Worm (Caenorhabditis elegans) whole organism, young adult: Measurements from ENCODE around the gene mlc-1.

Source experiments
- B0261.1 ChIP-seq: sonication (generic microtip); optimal IDR thresholded peaks from 2 replicates; lab custom pipeline; 2016; ENCODE audit warnings: mild to moderate bottlenecking, missing genetic modification characterization, moderate library complexity, missing compliant biosample characterization
- C06A6.2 ChIP-seq: fragments of 200-800 bp; sonication (Bioruptor generic); conservative IDR thresholded peaks from 2 replicates; pipeline ENCODE4 v1.3.6; 2022; ENCODE audit warnings: missing genetic modification characterization, missing compliant biosample characterization
- C17E4.6 ChIP-seq: fragments of 200-800 bp; sonication (Bioruptor generic); IDR thresholded peaks from 2 replicates; pipeline ENCODE4 v1.3.6; 2022; ENCODE audit warnings: missing genetic modification reagents, missing genetic modification characterization, missing compliant biosample characterization
- F22D6.2 ChIP-seq: sonication (generic microtip); optimal IDR thresholded peaks from 2 replicates; lab custom pipeline; 2016; ENCODE audit warnings: mild to moderate bottlenecking, missing genetic modification characterization, missing compliant biosample characterization
- F39B2.1 ChIP-seq: fragments of 200-800 bp; sonication (Bioruptor generic); IDR thresholded peaks from 2 replicates; pipeline ENCODE4 v1.3.6; 2022; ENCODE audit warnings: missing genetic modification reagents, missing genetic modification characterization, missing compliant biosample characterization
- F49E8.2 ChIP-seq: sonication (generic microtip); optimal IDR thresholded peaks from 3 replicates; lab custom pipeline; 2017; ENCODE audit warnings: missing genetic modification characterization, mild to moderate bottlenecking, missing compliant biosample characterization, antibody characterized with exemption, moderate library complexity; ENCODE audit not compliant: insufficient read depth
- K12H6.12 ChIP-seq: fragments of 200-800 bp; sonication (Bioruptor generic); optimal IDR thresholded peaks from 2 replicates; lab custom pipeline; 2018; ENCODE audit warnings: mild to moderate bottlenecking, missing genetic modification characterization, missing compliant biosample characterization
- T07F8.4 ChIP-seq: sonication (generic microtip); optimal IDR thresholded peaks from 2 replicates; lab custom pipeline; 2016; ENCODE audit warnings: mild to moderate bottlenecking, missing genetic modification characterization, moderate library complexity, missing compliant biosample characterization
- Y53G8AR.9 ChIP-seq: fragments of 200-800 bp; sonication (Bioruptor generic); conservative IDR thresholded peaks from 2 replicates; pipeline ENCODE4 v1.3.6; 2022; ENCODE audit warnings: missing genetic modification reagents, missing genetic modification characterization, missing compliant biosample characterization
- Y95B8A.8 ChIP-seq: fragments of 200-800 bp; sonication (Bioruptor generic); IDR thresholded peaks from 2 replicates; pipeline ENCODE4 v1.3.6; 2022; ENCODE audit warnings: missing genetic modification reagents, missing genetic modification characterization, missing compliant biosample characterization
- ZK185.1 ChIP-seq: sonication (generic microtip); optimal IDR thresholded peaks from 2 replicates; lab custom pipeline; 2016; ENCODE audit warnings: mild to moderate bottlenecking, missing genetic modification characterization, missing compliant biosample characterization; ENCODE audit not compliant: poor library complexity, severe bottlenecking
- akir-1 ChIP-seq: fragments of 200-800 bp; sonication (Bioruptor generic); optimal IDR thresholded peaks from 2 replicates; lab custom pipeline; 2018; ENCODE audit warnings: mild to moderate bottlenecking, missing genetic modification characterization, moderate library complexity, missing compliant biosample characterization
- ama-1 ChIP-seq, 3 experiments: fragments of 150-350 bp in 1 of 3; sonication (generic microtip) in 2 of 3; optimal IDR thresholded peaks; 2 replicates each; lab custom pipeline; 2014 to 2018; ENCODE audit warnings: missing biosample characterization in 2 of 3, missing genetic modification characterization in 2 of 3, missing genetic modification reagents in 2 of 3
- aptf-3 ChIP-seq: fragments of 200-800 bp; sonication (Bioruptor generic); IDR thresholded peaks from 2 replicates; pipeline ENCODE4 v1.3.6; 2022; ENCODE audit warnings: missing genetic modification characterization, missing compliant biosample characterization
- attf-3 ChIP-seq: fragments of 200-800 bp; sonication (Bioruptor generic); conservative IDR thresholded peaks from 2 replicates; pipeline ENCODE4 v1.3.6; 2022; ENCODE audit warnings: missing genetic modification reagents, missing genetic modification characterization, missing compliant biosample characterization
- bed-2 ChIP-seq: fragments of 200-800 bp; sonication (Bioruptor generic); IDR thresholded peaks from 2 replicates; pipeline ENCODE4 v1.3.6; 2022; ENCODE audit warnings: missing genetic modification reagents, missing genetic modification characterization, missing compliant biosample characterization
- ccch-3 ChIP-seq: fragments of 200-800 bp; sonication (Bioruptor generic); optimal IDR thresholded peaks from 2 replicates; lab custom pipeline; 2018; ENCODE audit warnings: mild to moderate bottlenecking, missing genetic modification characterization, missing compliant biosample characterization
- egl-44 ChIP-seq: fragments of 200-800 bp; sonication (Bioruptor generic); IDR thresholded peaks from 2 replicates; pipeline ENCODE4 v1.3.6; 2022; ENCODE audit warnings: missing genetic modification reagents, missing genetic modification characterization, missing compliant biosample characterization
- ets-4 ChIP-seq: fragments of 200-800 bp; sonication (Bioruptor generic); optimal IDR thresholded peaks from 2 replicates; lab custom pipeline; 2018; ENCODE audit warnings: mild to moderate bottlenecking, missing genetic modification characterization, missing compliant biosample characterization
- him-1 ChIP-seq: sonication (generic microtip); optimal IDR thresholded peaks from 2 replicates; lab custom pipeline; 2016; ENCODE audit warnings: missing genotype, missing genetic modification reagents, missing genetic modification characterization, missing compliant biosample characterization
- hlh-12 ChIP-seq: sonication (generic microtip); optimal IDR thresholded peaks from 2 replicates; lab custom pipeline; 2016; ENCODE audit warnings: missing genetic modification characterization, missing compliant biosample characterization
- hlh-26 ChIP-seq: fragments of 200-800 bp; sonication (Bioruptor generic); conservative IDR thresholded peaks from 2 replicates; pipeline ENCODE4 v1.3.6; 2022; ENCODE audit warnings: missing genetic modification reagents, missing genetic modification characterization, missing compliant biosample characterization
- hmg-20 ChIP-seq: fragments of 200-800 bp; sonication (Bioruptor generic); IDR thresholded peaks from 2 replicates; pipeline ENCODE4 v1.3.6; 2022; ENCODE audit warnings: missing genetic modification reagents, missing genetic modification characterization, missing compliant biosample characterization
- hrde-1 ChIP-seq: sonication (generic microtip); optimal IDR thresholded peaks from 2 replicates; lab custom pipeline; 2016; ENCODE audit warnings: missing genetic modification characterization, mild to moderate bottlenecking, missing compliant biosample characterization, moderate library complexity, missing genotype, missing genetic modification reagents, borderline replicate concordance
- let-607 ChIP-seq, 2 experiments: fragments of 200-800 bp in 1 of 2; sonication (Bioruptor generic) in 1 of 2; sonication (generic microtip) in 1 of 2; optimal IDR thresholded peaks; 2 replicates each; lab custom pipeline; 2016 to 2018; ENCODE audit warnings: mild to moderate bottlenecking in 2 of 2, missing compliant biosample characterization in 2 of 2, missing genetic modification characterization in 2 of 2, moderate library complexity in 2 of 2, missing genotype in 1 of 2
- lin-26 ChIP-seq: fragments of 200-800 bp; sonication (Bioruptor generic); IDR thresholded peaks from 2 replicates; pipeline ENCODE4 v1.3.6; 2022; ENCODE audit warnings: missing genetic modification reagents, missing genetic modification characterization, missing compliant biosample characterization
- lin-35 ChIP-seq, 3 experiments: fragments of 150-350 bp in 2 of 3; sonication (generic microtip) in 1 of 3; optimal IDR thresholded peaks; 2 replicates each; lab custom pipeline; 2014 to 2018; ENCODE audit warnings: missing biosample characterization in 3 of 3, missing genetic modification characterization in 3 of 3, missing genetic modification reagents in 3 of 3
- lin-40 ChIP-seq: sonication (generic microtip); optimal IDR thresholded peaks from 2 replicates; lab custom pipeline; 2016; ENCODE audit warnings: missing genetic modification characterization, mild to moderate bottlenecking, missing compliant biosample characterization, missing genotype, missing genetic modification reagents
- lsl-1 ChIP-seq: fragments of 200-800 bp; sonication (Bioruptor generic); optimal IDR thresholded peaks from 2 replicates; lab custom pipeline; 2018; ENCODE audit warnings: mild to moderate bottlenecking, missing genetic modification characterization, moderate library complexity, missing compliant biosample characterization
- mcd-1 ChIP-seq: fragments of 200-800 bp; sonication (Bioruptor generic); IDR thresholded peaks from 2 replicates; pipeline ENCODE4 v1.3.6; 2022; ENCODE audit warnings: missing genetic modification reagents, missing genetic modification characterization, missing compliant biosample characterization
- nfya-1 ChIP-seq: sonication (generic microtip); optimal IDR thresholded peaks from 2 replicates; lab custom pipeline; 2017; ENCODE audit warnings: antibody characterized with exemption, missing compliant biosample characterization, missing genetic modification characterization, borderline replicate concordance; ENCODE audit not compliant: insufficient read depth
- nfya-2 ChIP-seq: fragments of 200-800 bp; sonication (Bioruptor generic); IDR thresholded peaks from 2 replicates; pipeline ENCODE4 v1.3.6; 2022; ENCODE audit warnings: missing genetic modification reagents, missing genetic modification characterization, missing compliant biosample characterization
- pbrm-1 ChIP-seq: fragments of 200-800 bp; sonication (Bioruptor generic); IDR thresholded peaks from 2 replicates; pipeline ENCODE4 v1.3.6; 2022; ENCODE audit warnings: missing genetic modification reagents, missing genetic modification characterization, missing compliant biosample characterization
- rcor-1 ChIP-seq: fragments of 200-800 bp; sonication (Bioruptor generic); IDR thresholded peaks from 2 replicates; pipeline ENCODE4 v1.3.6; 2022; ENCODE audit warnings: missing genetic modification reagents, missing genetic modification characterization, missing compliant biosample characterization
- rec-8 ChIP-seq, 2 experiments: sonication (generic microtip); optimal IDR thresholded peaks; 2 replicates each; lab custom pipeline; 2016; ENCODE audit warnings: mild to moderate bottlenecking in 2 of 2, missing genetic modification characterization in 2 of 2, missing genetic modification reagents in 2 of 2, missing genotype in 2 of 2, missing biosample characterization in 1 of 2, missing compliant biosample characterization in 1 of 2, moderate library complexity in 1 of 2
- repo-1 ChIP-seq: sonication (generic microtip); optimal IDR thresholded peaks from 2 replicates; lab custom pipeline; 2017; ENCODE audit warnings: mild to moderate bottlenecking, missing genetic modification characterization, missing compliant biosample characterization
- rpc-1 ChIP-seq, 2 experiments: fragments of 150-350 bp in 1 of 2; sonication (generic microtip) in 1 of 2; optimal IDR thresholded peaks; 2 replicates each; lab custom pipeline; 2014 to 2018; ENCODE audit warnings: missing biosample characterization in 1 of 2, missing genetic modification characterization in 1 of 2, missing genetic modification reagents in 1 of 2, missing genotype in 1 of 2
- snpc-1.1 ChIP-seq: sonication (generic microtip); optimal IDR thresholded peaks from 2 replicates; lab custom pipeline; 2017; ENCODE audit warnings: missing genetic modification characterization, mild to moderate bottlenecking, missing compliant biosample characterization, antibody characterized with exemption, moderate library complexity, missing genotype, missing genetic modification reagents; ENCODE audit not compliant: insufficient read depth
- unc-130 ChIP-seq: sonication (generic microtip); optimal IDR thresholded peaks from 2 replicates; lab custom pipeline; 2016; ENCODE audit warnings: missing genetic modification reagents, missing genetic modification characterization, missing compliant biosample characterization
- xnd-1 ChIP-seq: sonication (generic microtip); optimal IDR thresholded peaks from 2 replicates; lab custom pipeline; 2016; ENCODE audit warnings: missing genotype, missing genetic modification reagents, missing genetic modification characterization, missing compliant biosample characterization
- zfh-2 ChIP-seq: fragments of 200-800 bp; sonication (Bioruptor generic); conservative IDR thresholded peaks from 2 replicates; pipeline ENCODE4 v1.3.6; 2022; ENCODE audit warnings: missing genetic modification reagents, missing genetic modification characterization, missing compliant biosample characterization
- ztf-25 ChIP-seq: fragments of 200-800 bp; sonication (Bioruptor generic); IDR thresholded peaks from 2 replicates; pipeline ENCODE4 v1.3.6; 2022; ENCODE audit warnings: missing genetic modification reagents, missing genetic modification characterization, missing compliant biosample characterization
- ztf-28 ChIP-seq: fragments of 200-800 bp; sonication (Bioruptor generic); IDR thresholded peaks from 2 replicates; pipeline ENCODE4 v1.3.6; 2022; ENCODE audit warnings: missing genetic modification reagents, missing genetic modification characterization, missing compliant biosample characterization
- ztf-3 ChIP-seq: fragments of 200-800 bp; sonication (Bioruptor generic); optimal IDR thresholded peaks from 2 replicates; lab custom pipeline; 2018; ENCODE audit warnings: mild to moderate bottlenecking, missing genetic modification characterization, missing compliant biosample characterization

mlc-1 gene

ce11 chrX:17479694-17480574, 20.9 kb downstream of the mlc-1 start (continued):
- TF ChIP-seq rpc-1 (optimal IDR thresholded peaks at IDR 0.05; lab: Kevin White, UChicago) = no peak
- no peak for TF ChIP-seq rpc-1 (tag; optimal IDR thresholded peaks at IDR 0.05; lab: Kevin White, UChicago)
- TF ChIP-seq lin-35 (GFP tag; optimal IDR thresholded peaks at IDR 0.05; lab: Kevin White, UChicago) = peak in 1 of 3 experiments; percentile 18
- peak; percentile 80; the same call in 1 of the 2 replicates for TF ChIP-seq lin-26 (GFP tag; lab: Robert Waterston, UW)
- peak; percentile 78 for TF ChIP-seq ets-4 (GFP tag; lab: Kevin White, UChicago)
- TF ChIP-seq attf-3 (GFP tag; lab: Robert Waterston, UW) = no peak
- no peak for TF ChIP-seq hrde-1 (tag; lab: Kevin White, UChicago)
- TF ChIP-seq ztf-25 (GFP tag; lab: Robert Waterston, UW) = no peak
- 0 out of 2 replicates have a peak, but pooled peaks have one; percentile 51 for TF ChIP-seq Y53G8AR.9 (GFP tag; lab: Robert Waterston, UW)
- no peak for TF ChIP-seq snpc-1.1
- no peak for TF ChIP-seq F49E8.2 (tag; lab: Kevin White, UChicago)
- TF ChIP-seq ztf-28 = no peak
- TF ChIP-seq nfya-2 (GFP tag; lab: Robert Waterston, UW) = no peak
- TF ChIP-seq nfya-1 = no peak
- TF ChIP-seq aptf-3 (GFP tag; lab: Robert Waterston, UW) = no peak
- TF ChIP-seq repo-1 (tag; lab: Kevin White, UChicago) = peak; percentile 85
- peak; percentile 21 to 52 for TF ChIP-seq let-607 (tag; optimal IDR thresholded peaks at IDR 0.05; lab: Kevin White, UChicago)
- TF ChIP-seq unc-130 (GFP tag; lab: Kevin White, UChicago) = no peak
- peak; percentile 1 for TF ChIP-seq ZK185.1 (tag; lab: Kevin White, UChicago)
- TF ChIP-seq hmg-20 = peak; percentile 4; the same call in 1 of the 2 replicates
- TF ChIP-seq bed-2 (GFP tag; lab: Robert Waterston, UW) = peak; percentile 27; the same call in 1 of the 2 replicates
- TF ChIP-seq xnd-1 (tag; lab: Kevin White, UChicago) = no peak
- peak; percentile 100 for TF ChIP-seq zfh-2
- TF ChIP-seq F22D6.2 = peak; percentile 74
- TF ChIP-seq rcor-1 (GFP tag; lab: Robert Waterston, UW) = no peak
- TF ChIP-seq F39B2.1 = no peak
- peak; percentile 63 for TF ChIP-seq ztf-3
- peak; percentile 68 for TF ChIP-seq ama-1 (optimal IDR thresholded peaks at IDR 0.05; lab: Kevin White, UChicago)
- TF ChIP-seq ama-1 (GFP tag; optimal IDR thresholded peaks at IDR 0.05; lab: Kevin White, UChicago) = no peak
- no peak; the same call in 1 of the 2 replicates for TF ChIP-seq C06A6.2 (GFP tag; lab: Robert Waterston, UW)
- TF ChIP-seq ccch-3 (GFP tag; lab: Kevin White, UChicago) = no peak
- peak; percentile 12 for TF ChIP-seq T07F8.4
- no peak for TF ChIP-seq C17E4.6 (GFP tag; lab: Robert Waterston, UW)
- TF ChIP-seq hlh-26 (GFP tag; lab: Robert Waterston, UW) = no peak
- TF ChIP-seq him-1 (tag; lab: Kevin White, UChicago) = no peak
- no peak for TF ChIP-seq rec-8 (tag; optimal IDR thresholded peaks at IDR 0.05; lab: Kevin White, UChicago)
- no peak for TF ChIP-seq hlh-12 (tag; lab: Kevin White, UChicago)
- TF ChIP-seq egl-44 (GFP tag; lab: Robert Waterston, UW) = peak; percentile 7; the same call in 1 of the 2 replicates
- TF ChIP-seq lin-40 = peak; percentile 93
- peak; percentile 6 for TF ChIP-seq B0261.1
- TF ChIP-seq Y95B8A.8 (GFP tag; lab: Robert Waterston, UW) = 0 out of 2 replicates have a peak, but pooled peaks have one; percentile 29
- peak; percentile 70 for TF ChIP-seq mcd-1 (GFP tag; lab: Robert Waterston, UW)
- TF ChIP-seq K12H6.12 (tag; lab: Kevin White, UChicago) = peak; percentile 93
- TF ChIP-seq lsl-1 (GFP tag; lab: Kevin White, UChicago) = no peak
- TF ChIP-seq akir-1 (GFP tag; lab: Kevin White, UChicago) = no peak
- peak; percentile 73 for TF ChIP-seq pbrm-1 (GFP tag; lab: Robert Waterston, UW)
